Fruit fly (Drosophila melanogaster) whole organism, embryonic: ENCODE data around the gene CG9795.

Experiments
- Atf3 ChIP-seq: fragments of 200-800 bp; sonication (Bioruptor generic); optimal IDR thresholded peaks from 3 replicates; lab custom pipeline; 2016; ENCODE audit warnings: missing biosample characterization, missing genetic modification characterization
- Atf6 ChIP-seq: fragments of 200-800 bp; sonication (Bioruptor generic); IDR thresholded peaks from 2 replicates; pipeline ENCODE4 v1.3.6; 2022; ENCODE audit warnings: missing biosample characterization, missing genetic modification characterization
- B-H1 ChIP-seq: fragments of 200-800 bp; sonication (Bioruptor generic); IDR thresholded peaks from 3 replicates; pipeline ENCODE4 v1.3.6; 2022; ENCODE audit warnings: missing biosample characterization, missing genetic modification characterization
- CG10431 ChIP-seq: fragments of 200-800 bp; sonication (Bioruptor generic); optimal IDR thresholded peaks from 3 replicates; lab custom pipeline; 2018; ENCODE audit warnings: missing biosample characterization, mild to moderate bottlenecking, missing genetic modification characterization
- CG10565 ChIP-seq: fragments of 200-800 bp; sonication (Bioruptor generic); optimal IDR thresholded peaks from 3 replicates; lab custom pipeline; 2016; ENCODE audit warnings: missing biosample characterization, mild to moderate bottlenecking, missing genetic modification characterization
- CG11456 ChIP-seq: fragments of 200-800 bp; sonication (Bioruptor generic); IDR thresholded peaks from 3 replicates; pipeline ENCODE4 v1.3.6; 2022; ENCODE audit warnings: missing biosample characterization, missing genetic modification characterization
- CG12942 ChIP-seq: fragments of 200-800 bp; sonication (Bioruptor generic); optimal IDR thresholded peaks from 3 replicates; lab custom pipeline; 2016; ENCODE audit warnings: missing biosample characterization, missing genetic modification characterization
- CG13287 ChIP-seq: fragments of 200-800 bp; sonication (Bioruptor generic); IDR thresholded peaks from 2 replicates; pipeline ENCODE4 v1.3.6; 2022; ENCODE audit warnings: missing biosample characterization, missing genetic modification characterization; ENCODE audit not compliant: partially characterized antibody
- CG13424 ChIP-seq: fragments of 200-800 bp; sonication (Bioruptor generic); optimal IDR thresholded peaks from 2 replicates; lab custom pipeline; 2019; ENCODE audit warnings: missing biosample characterization, mild to moderate bottlenecking, missing genetic modification characterization, moderate library complexity
- CG13775 ChIP-seq: fragments of 200-800 bp; sonication (Bioruptor generic); optimal IDR thresholded peaks from 3 replicates; lab custom pipeline; 2017; ENCODE audit warnings: missing biosample characterization, mild to moderate bottlenecking, missing genetic modification characterization
- CG14860 ChIP-seq: fragments of 200-800 bp; sonication (Bioruptor generic); IDR thresholded peaks from 3 replicates; pipeline ENCODE4 v1.3.6; 2022; ENCODE audit warnings: missing biosample characterization, missing genetic modification characterization; ENCODE audit not compliant: partially characterized antibody
- CG14965 ChIP-seq: fragments of 200-800 bp; sonication (Bioruptor generic); optimal IDR thresholded peaks from 2 replicates; lab custom pipeline; 2016; ENCODE audit warnings: missing biosample characterization, missing genetic modification characterization, borderline replicate concordance
- CG16813 ChIP-seq: fragments of 200-800 bp; sonication (Bioruptor generic); IDR thresholded peaks from 3 replicates; pipeline ENCODE4 v1.3.6; 2022; ENCODE audit warnings: missing biosample characterization, missing genetic modification characterization; ENCODE audit not compliant: partially characterized antibody
- CG17568 ChIP-seq: fragments of 200-800 bp; sonication (Bioruptor generic); optimal IDR thresholded peaks from 2 replicates; lab custom pipeline; 2018; ENCODE audit warnings: missing biosample characterization, mild to moderate bottlenecking, missing genetic modification characterization, moderate library complexity
- CG2875 ChIP-seq: fragments of 200-800 bp; sonication (Bioruptor generic); optimal IDR thresholded peaks from 2 replicates; lab custom pipeline; 2017; ENCODE audit warnings: missing biosample characterization, mild to moderate bottlenecking, missing genetic modification characterization, missing genetic modification reagents
- CG3065 ChIP-seq: fragments of 200-800 bp; sonication (Bioruptor generic); optimal IDR thresholded peaks from 2 replicates; lab custom pipeline; 2016; ENCODE audit warnings: missing biosample characterization, missing genetic modification characterization
- CG31224 ChIP-seq: fragments of 200-800 bp; sonication (Bioruptor generic); IDR thresholded peaks from 2 replicates; pipeline ENCODE4 v1.3.6; 2022; ENCODE audit warnings: missing biosample characterization, missing genetic modification characterization
- CG33557 ChIP-seq: fragments of 200-800 bp; sonication (Bioruptor generic); optimal IDR thresholded peaks from 2 replicates; lab custom pipeline; 2019; ENCODE audit warnings: missing biosample characterization, mild to moderate bottlenecking, missing genetic modification characterization, moderate library complexity
- CG6654 ChIP-seq: fragments of 200-800 bp; sonication (Bioruptor generic); optimal IDR thresholded peaks from 2 replicates; lab custom pipeline; 2017; ENCODE audit warnings: missing biosample characterization, mild to moderate bottlenecking, missing genetic modification characterization
- CG6791 ChIP-seq: fragments of 200-800 bp; sonication (Bioruptor generic); IDR thresholded peaks from 3 replicates; pipeline ENCODE4 v1.3.6; 2022; ENCODE audit warnings: missing biosample characterization, missing genetic modification characterization; ENCODE audit not compliant: partially characterized antibody
- CG7372 ChIP-seq: fragments of 200-800 bp; sonication (Bioruptor generic); IDR thresholded peaks from 2 replicates; pipeline ENCODE4 v1.3.6; 2022; ENCODE audit warnings: missing biosample characterization, missing genetic modification characterization
- CG7786 ChIP-seq: fragments of 200-800 bp; sonication (Bioruptor generic); optimal IDR thresholded peaks from 2 replicates; lab custom pipeline; 2016; ENCODE audit warnings: missing biosample characterization, missing genetic modification characterization
- CG8089 ChIP-seq: fragments of 200-800 bp; sonication (Bioruptor generic); optimal IDR thresholded peaks from 3 replicates; lab custom pipeline; 2016; ENCODE audit warnings: missing biosample characterization, missing genetic modification characterization
- CG8478 ChIP-seq: fragments of >200 bp; optimal IDR thresholded peaks from 2 replicates; lab custom pipeline; 2018
- CG9437 ChIP-seq: fragments of 200-800 bp; sonication (Bioruptor generic); optimal IDR thresholded peaks from 2 replicates; lab custom pipeline; 2018; ENCODE audit warnings: missing biosample characterization, mild to moderate bottlenecking, missing genetic modification characterization
- Dll ChIP-seq: fragments of 200-800 bp; sonication (Bioruptor generic); IDR thresholded peaks from 4 replicates; pipeline ENCODE4 v1.3.6; 2022; ENCODE audit warnings: missing biosample characterization, missing genetic modification characterization; ENCODE audit not compliant: partially characterized antibody
- Dref ChIP-seq: fragments of 200-800 bp; sonication (Bioruptor generic); IDR thresholded peaks from 2 replicates; pipeline ENCODE4 v1.3.6; 2022; ENCODE audit warnings: missing biosample characterization, missing genetic modification characterization
- Gug ChIP-seq: fragments of 200-800 bp; sonication (Bioruptor generic); IDR thresholded peaks from 4 replicates; pipeline ENCODE4 v1.3.6; 2022; ENCODE audit warnings: missing biosample characterization, missing genetic modification characterization
- HmgD ChIP-seq: fragments of 200-800 bp; sonication (Bioruptor generic); optimal IDR thresholded peaks from 3 replicates; lab custom pipeline; 2016; ENCODE audit warnings: missing biosample characterization, missing genetic modification characterization
- Mes4 ChIP-seq: fragments of 200-800 bp; sonication (Bioruptor generic); optimal IDR thresholded peaks from 2 replicates; lab custom pipeline; 2016; ENCODE audit warnings: missing biosample characterization, missing genetic modification characterization
- Nf-YB ChIP-seq: fragments of 200-800 bp; sonication (Bioruptor generic); optimal IDR thresholded peaks from 3 replicates; lab custom pipeline; 2019; ENCODE audit warnings: missing biosample characterization, mild to moderate bottlenecking, missing genetic modification characterization, moderate library complexity
- PHDP ChIP-seq: fragments of 200-800 bp; sonication (Bioruptor generic); optimal IDR thresholded peaks from 3 replicates; lab custom pipeline; 2018; ENCODE audit warnings: missing biosample characterization, mild to moderate bottlenecking, missing genetic modification characterization, moderate library complexity
- Scr ChIP-seq: fragments of 200-800 bp; sonication (Bioruptor generic); IDR thresholded peaks from 2 replicates; pipeline ENCODE4 v1.3.6; 2022; ENCODE audit warnings: missing biosample characterization, missing genetic modification characterization; ENCODE audit not compliant: partially characterized antibody
- Six4 ChIP-seq: fragments of 200-800 bp; sonication (Bioruptor generic); optimal IDR thresholded peaks from 2 replicates; lab custom pipeline; 2016; ENCODE audit warnings: missing biosample characterization, missing genetic modification characterization
- Ssrp ChIP-seq: fragments of 200-800 bp; sonication (Bioruptor generic); optimal IDR thresholded peaks from 2 replicates; lab custom pipeline; 2018; ENCODE audit warnings: missing biosample characterization, mild to moderate bottlenecking, missing genetic modification characterization, moderate library complexity
- Vsx1 ChIP-seq: fragments of 200-800 bp; sonication (Bioruptor generic); optimal IDR thresholded peaks from 2 replicates; lab custom pipeline; 2017; ENCODE audit warnings: missing biosample characterization, mild to moderate bottlenecking, missing genetic modification characterization, missing genetic modification reagents
- danr ChIP-seq: fragments of 200-800 bp; sonication (Bioruptor generic); IDR thresholded peaks from 2 replicates; pipeline ENCODE4 v1.3.6; 2022; ENCODE audit warnings: missing biosample characterization, missing genetic modification characterization
- emc ChIP-seq: fragments of 200-800 bp; sonication (Bioruptor generic); optimal IDR thresholded peaks from 2 replicates; lab custom pipeline; 2016; ENCODE audit warnings: missing biosample characterization, missing genetic modification characterization
- esg ChIP-seq: fragments of 200-800 bp; sonication (Bioruptor generic); conservative IDR thresholded peaks from 2 replicates; pipeline ENCODE4 v1.3.6; 2022; ENCODE audit warnings: missing biosample characterization, missing genetic modification characterization
- ham ChIP-seq: fragments of 200-800 bp; sonication (Bioruptor generic); IDR thresholded peaks from 2 replicates; pipeline ENCODE4 v1.3.6; 2022; ENCODE audit warnings: missing biosample characterization, missing genetic modification characterization
- hb ChIP-seq: fragments of 200-800 bp; sonication (Bioruptor generic); IDR thresholded peaks from 3 replicates; pipeline ENCODE4 v1.3.6; 2022; ENCODE audit warnings: missing biosample characterization, missing genetic modification characterization; ENCODE audit not compliant: partially characterized antibody
- inv ChIP-seq: fragments of 200-800 bp; sonication (Bioruptor generic); IDR thresholded peaks from 2 replicates; pipeline ENCODE4 v1.3.6; 2022; ENCODE audit warnings: missing biosample characterization, missing genetic modification characterization; ENCODE audit not compliant: partially characterized antibody
- jigr1 ChIP-seq: fragments of 200-800 bp; sonication (Bioruptor generic); IDR thresholded peaks from 3 replicates; pipeline ENCODE4 v1.3.6; 2022; ENCODE audit warnings: missing biosample characterization, missing genetic modification characterization
- mam ChIP-seq: fragments of 200-800 bp; sonication (Bioruptor generic); optimal IDR thresholded peaks from 3 replicates; lab custom pipeline; 2016; ENCODE audit warnings: missing biosample characterization, missing genetic modification characterization
- nau ChIP-seq: fragments of 200-800 bp; sonication (Bioruptor generic); optimal IDR thresholded peaks from 3 replicates; lab custom pipeline; 2017; ENCODE audit warnings: missing biosample characterization, mild to moderate bottlenecking, missing genetic modification characterization, missing genetic modification reagents
- otp ChIP-seq: fragments of 200-800 bp; sonication (Bioruptor generic); IDR thresholded peaks from 3 replicates; pipeline ENCODE4, ENCODE4 v1.3.6; 2022; ENCODE audit warnings: missing biosample characterization, missing genetic modification characterization
- pros ChIP-seq: fragments of 200-800 bp; sonication (Bioruptor generic); optimal IDR thresholded peaks from 3 replicates; lab custom pipeline; 2019; ENCODE audit warnings: missing biosample characterization, mild to moderate bottlenecking, missing genetic modification characterization, moderate library complexity
- pum ChIP-seq: fragments of 200-800 bp; sonication (Bioruptor generic); optimal IDR thresholded peaks from 2 replicates; lab custom pipeline; 2016; ENCODE audit warnings: missing biosample characterization, missing genetic modification characterization
- pzg ChIP-seq: fragments of 200-800 bp; sonication (Bioruptor generic); optimal IDR thresholded peaks from 3 replicates; lab custom pipeline; 2018; ENCODE audit warnings: missing biosample characterization, mild to moderate bottlenecking, missing genetic modification characterization, moderate library complexity
- wek ChIP-seq: fragments of 200-800 bp; sonication (Bioruptor generic); optimal IDR thresholded peaks from 3 replicates; lab custom pipeline; 2018; ENCODE audit warnings: missing biosample characterization, mild to moderate bottlenecking, missing genetic modification characterization, moderate library complexity

The CG9795 gene

dm6 chr3R:4311067-4311723, 8.3 kb upstream of the CG9795 start, which contains the start of gene Suv3 (continued):
- TF ChIP-seq Ssrp (tag; lab: Kevin White, UChicago) (peak; percentile 59), Gug (GFP tag; lab: Robert Waterston, UW) (no peak), wek (GFP tag; lab: Kevin White, UChicago) (peak; percentile 93), CG12942 (GFP tag; lab: Kevin White, UChicago) (no peak), CG13775 (GFP tag; lab: Kevin White, UChicago) (peak; percentile 73), otp (GFP tag; lab: Robert Waterston, UW) (no peak), emc (no peak), Mes4 (GFP tag; lab: Kevin White, UChicago) (no peak), HmgD (GFP tag; lab: Kevin White, UChicago) (no peak), CG9437 (GFP tag; lab: Kevin White, UChicago) (peak; percentile 15), pros (GFP tag; lab: Kevin White, UChicago) (no peak), Atf6 (no peak), CG8089 (GFP tag; lab: Kevin White, UChicago) (no peak), CG16813 (GFP tag; lab: Robert Waterston, UW) (no peak), CG14860 (GFP tag; lab: Robert Waterston, UW) (no peak), CG8478 (lab: Kevin White, UChicago) (no peak), Vsx1 (GFP tag; lab: Kevin White, UChicago) (no peak), CG33557 (GFP tag; lab: Kevin White, UChicago) (no peak), CG13424 (peak; percentile 59), Six4 (GFP tag; lab: Kevin White, UChicago) (no peak), CG6791 (GFP tag; lab: Robert Waterston, UW) (no peak), nau (GFP tag; lab: Kevin White, UChicago) (no peak), mam (no peak), Nf-YB (peak; percentile 8), CG11456 (GFP tag; lab: Robert Waterston, UW) (no peak), Scr (GFP tag; lab: Robert Waterston, UW) (no peak), hb (GFP tag; lab: Robert Waterston, UW) (no peak), PHDP (tag; lab: Kevin White, UChicago) (peak; percentile 2), CG10431 (GFP tag; lab: Kevin White, UChicago) (no peak), pzg (GFP tag; lab: Kevin White, UChicago) (peak; percentile 46), CG2875 (no peak), CG14965 (no peak), CG17568 (GFP tag; lab: Kevin White, UChicago) (no peak), CG31224 (GFP tag; lab: Robert Waterston, UW) (no peak), inv (GFP tag; lab: Robert Waterston, UW) (no peak), CG13287 (GFP tag; lab: Robert Waterston, UW) (no peak; the same call in 1 of the 2 replicates), danr (GFP tag; lab: Robert Waterston, UW) (no peak), Dll (no peak), Dref (peak; percentile 42; the same call in 1 of the 2 replicates), esg (GFP tag; lab: Robert Waterston, UW) (peak; percentile 30; the same call in 1 of the 2 replicates), CG10565 (GFP tag; lab: Kevin White, UChicago) (no peak), CG7786 (GFP tag; lab: Kevin White, UChicago) (no peak), Atf3 (GFP tag; lab: Kevin White, UChicago) (no peak), pum (GFP tag; lab: Kevin White, UChicago) (no peak), B-H1 (GFP tag; lab: Robert Waterston, UW) (0 out of 3 replicates have a peak, but pooled peaks have one; percentile 19), CG6654 (GFP tag; lab: Kevin White, UChicago) (no peak), CG3065 (GFP tag; lab: Kevin White, UChicago) (no peak), ham (GFP tag; lab: Robert Waterston, UW) (no peak), CG7372 (GFP tag; lab: Robert Waterston, UW) (no peak), jigr1 (GFP tag; lab: Robert Waterston, UW) (no peak)
